Fruit fly (Drosophila melanogaster) whole organism, embryonic: ENCODE data around the gene Efhc1.1.

Source experiments
- Bdp1 ChIP-seq: fragments of 200-800 bp; sonication (Bioruptor generic); optimal IDR thresholded peaks from 3 replicates; lab custom pipeline; 2016; ENCODE audit warnings: missing biosample characterization, missing genetic modification characterization
- Bgb ChIP-seq: fragments of 200-800 bp; sonication (Bioruptor generic); IDR thresholded peaks from 2 replicates; pipeline ENCODE4 v1.3.6; 2022; ENCODE audit warnings: missing biosample characterization, missing genetic modification characterization; ENCODE audit not compliant: partially characterized antibody
- BtbVII ChIP-seq: fragments of 200-800 bp; sonication (Bioruptor generic); optimal IDR thresholded peaks from 3 replicates; lab custom pipeline; 2017; ENCODE audit warnings: missing biosample characterization, mild to moderate bottlenecking, missing genetic modification characterization
- CG10321 ChIP-seq: fragments of 200-800 bp; sonication (Bioruptor generic); IDR thresholded peaks from 2 replicates; pipeline ENCODE4 v1.3.6; 2022; ENCODE audit warnings: missing biosample characterization, missing genetic modification characterization
- CG10959 ChIP-seq: fragments of 200-800 bp; sonication (Bioruptor generic); IDR thresholded peaks from 2 replicates; pipeline ENCODE4 v1.3.6; 2022; ENCODE audit warnings: missing biosample characterization, missing genetic modification characterization
- CG11085 ChIP-seq: fragments of 200-800 bp; sonication (Bioruptor generic); IDR thresholded peaks from 2 replicates; pipeline ENCODE4 v1.3.6; 2022; ENCODE audit warnings: missing biosample characterization, missing genetic modification characterization
- CG1233 ChIP-seq: fragments of 200-800 bp; sonication (Bioruptor generic); optimal IDR thresholded peaks from 4 replicates; lab custom pipeline; 2018; ENCODE audit warnings: missing biosample characterization, mild to moderate bottlenecking, missing genetic modification characterization
- CG13296 ChIP-seq: fragments of 200-800 bp; sonication (Bioruptor generic); optimal IDR thresholded peaks from 3 replicates; lab custom pipeline; 2018; ENCODE audit warnings: missing biosample characterization, mild to moderate bottlenecking, missing genetic modification characterization
- CG1529 ChIP-seq: fragments of 200-800 bp; sonication (Bioruptor generic); optimal IDR thresholded peaks from 3 replicates; lab custom pipeline; 2018; ENCODE audit warnings: missing biosample characterization, missing genetic modification characterization
- CG17612 ChIP-seq: fragments of 200-800 bp; sonication (Bioruptor generic); IDR thresholded peaks from 2 replicates; pipeline ENCODE4 v1.3.6; 2022; ENCODE audit warnings: missing biosample characterization, missing genetic modification characterization
- CG1832 ChIP-seq: fragments of 200-800 bp; sonication (Bioruptor generic); optimal IDR thresholded peaks from 2 replicates; lab custom pipeline; 2017; ENCODE audit warnings: missing biosample characterization, mild to moderate bottlenecking, missing genetic modification characterization, inconsistent platforms
- CG18619 ChIP-seq: fragments of 200-800 bp; sonication (Bioruptor generic); optimal IDR thresholded peaks from 3 replicates; lab custom pipeline; 2017; ENCODE audit warnings: missing biosample characterization, mild to moderate bottlenecking, missing genetic modification characterization
- CG2116 ChIP-seq: fragments of 200-800 bp; sonication (Bioruptor generic); optimal IDR thresholded peaks from 3 replicates; lab custom pipeline; 2018; ENCODE audit warnings: missing biosample characterization, mild to moderate bottlenecking, missing genetic modification characterization
- CG30403 ChIP-seq: fragments of 200-800 bp; sonication (Bioruptor generic); optimal IDR thresholded peaks from 3 replicates; lab custom pipeline; 2016; ENCODE audit warnings: missing biosample characterization, missing genetic modification characterization
- CG31388 ChIP-seq: fragments of 200-800 bp; sonication (Bioruptor generic); optimal IDR thresholded peaks from 2 replicates; lab custom pipeline; 2016; ENCODE audit warnings: missing biosample characterization, missing genetic modification characterization
- CG4404 ChIP-seq: fragments of 200-800 bp; sonication (Bioruptor generic); IDR thresholded peaks from 2 replicates; pipeline ENCODE4 v1.3.6; 2022; ENCODE audit warnings: missing biosample characterization, missing genetic modification characterization
- CG4424 ChIP-seq: fragments of 200-800 bp; sonication (Bioruptor generic); optimal IDR thresholded peaks from 3 replicates; lab custom pipeline; 2016; ENCODE audit warnings: missing biosample characterization, missing genetic modification characterization
- CG7987 ChIP-seq: fragments of 200-800 bp; sonication (Bioruptor generic); optimal IDR thresholded peaks from 2 replicates; lab custom pipeline; 2018; ENCODE audit warnings: missing biosample characterization, mild to moderate bottlenecking, missing genetic modification characterization, moderate library complexity
- CG8089 ChIP-seq: fragments of 200-800 bp; sonication (Bioruptor generic); optimal IDR thresholded peaks from 3 replicates; lab custom pipeline; 2016; ENCODE audit warnings: missing biosample characterization, missing genetic modification characterization
- CG9817 ChIP-seq: fragments of 200-800 bp; sonication (Bioruptor generic); optimal IDR thresholded peaks from 2 replicates; lab custom pipeline; 2018; ENCODE audit warnings: missing biosample characterization, mild to moderate bottlenecking, missing genetic modification characterization, moderate library complexity
- D19B ChIP-seq: fragments of 200-800 bp; sonication (Bioruptor generic); optimal IDR thresholded peaks from 2 replicates; lab custom pipeline; 2017; ENCODE audit warnings: missing biosample characterization, mild to moderate bottlenecking, missing genetic modification characterization
- Dll ChIP-seq: fragments of 200-800 bp; sonication (Bioruptor generic); IDR thresholded peaks from 4 replicates; pipeline ENCODE4 v1.3.6; 2022; ENCODE audit warnings: missing biosample characterization, missing genetic modification characterization; ENCODE audit not compliant: partially characterized antibody
- H15 ChIP-seq: fragments of 200-800 bp; sonication (Bioruptor generic); IDR thresholded peaks from 3 replicates; pipeline ENCODE4 v1.3.6; 2022; ENCODE audit warnings: missing biosample characterization, missing genetic modification characterization
- Hey ChIP-seq: fragments of 200-800 bp; sonication (Bioruptor generic); optimal IDR thresholded peaks from 3 replicates; lab custom pipeline; 2018; ENCODE audit warnings: missing biosample characterization, mild to moderate bottlenecking, missing genetic modification characterization
- Hsf ChIP-seq: fragments of 200-800 bp; sonication (Bioruptor generic); optimal IDR thresholded peaks from 3 replicates; lab custom pipeline; 2016; ENCODE audit warnings: missing biosample characterization, missing genetic modification characterization
- Jarid2 ChIP-seq: fragments of 200-800 bp; sonication (Bioruptor generic); optimal IDR thresholded peaks from 3 replicates; lab custom pipeline; 2017; ENCODE audit warnings: mild to moderate bottlenecking, missing biosample characterization, missing genetic modification reagents, missing genetic modification characterization
- Neu2 ChIP-seq: fragments of 200-800 bp; sonication (Bioruptor generic); optimal IDR thresholded peaks from 3 replicates; lab custom pipeline; 2016; ENCODE audit warnings: missing biosample characterization, missing genetic modification characterization, borderline replicate concordance
- Ptx1 ChIP-seq: fragments of 200-800 bp; sonication (Bioruptor generic); IDR thresholded peaks from 2 replicates; pipeline ENCODE4 v1.3.6; 2022; ENCODE audit warnings: missing biosample characterization, missing genetic modification characterization
- Sin3A ChIP-seq: fragments of >200 bp; optimal IDR thresholded peaks from 2 replicates; lab custom pipeline; 2018
- ap ChIP-seq: fragments of 200-800 bp; sonication (Bioruptor generic); IDR thresholded peaks from 2 replicates; pipeline ENCODE4 v1.3.6; 2022; ENCODE audit warnings: missing biosample characterization, missing genetic modification characterization
- az2 ChIP-seq: fragments of 200-800 bp; sonication (Bioruptor generic); optimal IDR thresholded peaks from 3 replicates; lab custom pipeline; 2016; ENCODE audit warnings: missing biosample characterization, missing genetic modification characterization
- bbx ChIP-seq: fragments of 200-800 bp; sonication (Bioruptor generic); IDR thresholded peaks from 2 replicates; pipeline ENCODE4 v1.3.6; 2022; ENCODE audit warnings: missing biosample characterization, missing genetic modification characterization; ENCODE audit not compliant: partially characterized antibody
- btn ChIP-seq: fragments of 200-800 bp; sonication (Bioruptor generic); optimal IDR thresholded peaks from 2 replicates; lab custom pipeline; 2016; ENCODE audit warnings: missing biosample characterization, missing genetic modification characterization
- en ChIP-seq: fragments of 200-800 bp; sonication (Bioruptor generic); optimal IDR thresholded peaks from 2 replicates; lab custom pipeline; 2016; ENCODE audit warnings: missing biosample characterization, missing genetic modification characterization
- fd3F ChIP-seq: fragments of 200-800 bp; sonication (Bioruptor generic); optimal IDR thresholded peaks from 2 replicates; lab custom pipeline; 2018; ENCODE audit warnings: missing biosample characterization, mild to moderate bottlenecking, missing genetic modification characterization, moderate library complexity
- ftz-f1 ChIP-seq: fragments of 200-800 bp; sonication (Bioruptor generic); optimal IDR thresholded peaks from 2 replicates; lab custom pipeline; 2016; ENCODE audit warnings: missing biosample characterization, missing genetic modification characterization
- hth ChIP-seq: fragments of >200 bp; optimal IDR thresholded peaks from 2 replicates; lab custom pipeline; 2017; ENCODE audit warnings: inconsistent platforms
- kay ChIP-seq: fragments of 200-800 bp; sonication (Bioruptor generic); optimal IDR thresholded peaks from 2 replicates; lab custom pipeline; 2016; ENCODE audit warnings: missing biosample characterization, missing genetic modification characterization
- lmd ChIP-seq: fragments of 200-800 bp; sonication (Bioruptor generic); IDR thresholded peaks from 2 replicates; pipeline ENCODE4 v1.3.6; 2022; ENCODE audit warnings: missing biosample characterization, missing genetic modification characterization
- luna ChIP-seq: fragments of 200-800 bp; sonication (Bioruptor generic); optimal IDR thresholded peaks from 2 replicates; lab custom pipeline; 2016; ENCODE audit warnings: missing biosample characterization, missing genetic modification characterization
- maf-S ChIP-seq: fragments of 200-800 bp; sonication (Bioruptor generic); optimal IDR thresholded peaks from 2 replicates; lab custom pipeline; 2016; ENCODE audit warnings: missing biosample characterization, missing genetic modification characterization
- mld ChIP-seq: fragments of 200-800 bp; sonication (Bioruptor generic); IDR thresholded peaks from 3 replicates; pipeline ENCODE4 v1.3.6; 2022; ENCODE audit warnings: missing biosample characterization, missing genetic modification characterization; ENCODE audit not compliant: partially characterized antibody
- nerfin-2 ChIP-seq: fragments of 200-800 bp; sonication (Bioruptor generic); IDR thresholded peaks from 2 replicates; pipeline ENCODE4 v1.3.6; 2022; ENCODE audit warnings: missing biosample characterization, missing genetic modification characterization; ENCODE audit not compliant: partially characterized antibody
- oc ChIP-seq: fragments of 200-800 bp; sonication (Bioruptor generic); optimal IDR thresholded peaks from 2 replicates; lab custom pipeline; 2018; ENCODE audit warnings: missing biosample characterization, mild to moderate bottlenecking, missing genetic modification characterization, moderate library complexity
- phol ChIP-seq: fragments of 200-800 bp; sonication (Bioruptor generic); optimal IDR thresholded peaks from 3 replicates; lab custom pipeline; 2018; ENCODE audit warnings: missing biosample characterization, mild to moderate bottlenecking, missing genetic modification characterization, moderate library complexity
- sob ChIP-seq: fragments of 200-800 bp; sonication (Bioruptor generic); IDR thresholded peaks from 2 replicates; pipeline ENCODE4 v1.3.6; 2022; ENCODE audit warnings: missing biosample characterization, missing genetic modification characterization
- ssp ChIP-seq: fragments of 200-800 bp; sonication (Bioruptor generic); IDR thresholded peaks from 2 replicates; pipeline ENCODE4 v1.3.6; 2022; ENCODE audit warnings: missing biosample characterization, missing genetic modification characterization
- tio ChIP-seq: fragments of 200-800 bp; sonication (Bioruptor generic); optimal IDR thresholded peaks from 2 replicates; lab custom pipeline; 2017; ENCODE audit warnings: missing biosample characterization, missing genetic modification characterization, inconsistent platforms
- tll ChIP-seq, 2 experiments: fragments of 200-800 bp in 1 of 2; fragments of >200 bp in 1 of 2; sonication (Bioruptor generic) in 1 of 2; optimal IDR thresholded peaks; 2 replicates each; lab custom pipeline; 2017 to 2019; ENCODE audit warnings: missing biosample characterization in 2 of 2, missing genetic modification characterization in 2 of 2, mild to moderate bottlenecking in 1 of 2, moderate library complexity in 1 of 2
- trem ChIP-seq: fragments of 200-800 bp; optimal IDR thresholded peaks from 3 replicates; lab custom pipeline; 2019; ENCODE audit warnings: missing biosample characterization, mild to moderate bottlenecking, missing genetic modification characterization, moderate library complexity

Gene Efhc1.1

DNA sequence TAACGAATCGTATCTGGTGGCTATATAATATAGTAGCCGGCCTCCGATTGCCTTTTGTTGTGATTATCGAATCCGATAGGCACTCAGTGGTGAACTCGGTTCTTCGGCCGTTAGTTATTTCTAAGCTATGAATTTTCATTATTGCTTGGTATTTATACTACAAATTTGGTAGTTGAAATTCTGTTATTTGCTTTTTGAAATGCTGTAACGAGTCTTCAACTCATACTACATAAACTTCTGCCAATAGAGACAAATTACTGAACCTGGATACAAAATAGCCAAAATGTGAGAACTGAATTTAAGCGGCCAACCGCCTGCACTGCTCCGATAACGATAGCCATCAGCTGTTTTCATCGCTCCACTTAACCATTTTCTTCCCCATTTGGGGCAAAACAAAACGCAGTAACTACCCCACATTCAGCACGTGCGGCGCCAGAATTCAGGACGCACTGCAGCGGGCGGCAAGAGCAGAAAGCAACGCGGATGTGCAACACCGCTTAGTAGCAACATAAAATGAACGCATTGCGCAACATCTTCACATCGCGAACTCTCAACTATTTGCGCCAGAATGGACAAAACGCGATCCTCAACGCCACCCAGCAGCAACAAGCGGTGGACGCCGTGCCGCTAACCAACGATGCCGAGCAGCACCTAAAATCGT lies 44.5 kb downstream of the Efhc1.1 start, which contains the start of the genes CG11679 and CG8206 (continued):
- TF ChIP-seq fd3F = no peak
- no peak for TF ChIP-seq kay
- TF ChIP-seq luna (GFP tag; lab: Kevin White, UChicago) = no peak
- TF ChIP-seq CG1233 = no peak
- TF ChIP-seq CG31388 (GFP tag; lab: Kevin White, UChicago) = no peak
- TF ChIP-seq ap (GFP tag; lab: Robert Waterston, UW) = no peak
- TF ChIP-seq Hsf (GFP tag; lab: Kevin White, UChicago) = peak; percentile 2
- peak; percentile 82 for TF ChIP-seq CG2116 (GFP tag; lab: Kevin White, UChicago)
- peak; percentile 9 for TF ChIP-seq CG18619 (GFP tag; lab: Kevin White, UChicago)
- TF ChIP-seq bbx (GFP tag; lab: Robert Waterston, UW) = peak; percentile 32; the same call in 1 of the 2 replicates
- TF ChIP-seq ftz-f1 (GFP tag; lab: Kevin White, UChicago) = no peak
- no peak for TF ChIP-seq D19B
- TF ChIP-seq CG1832 (GFP tag; lab: Kevin White, UChicago) = no peak
- TF ChIP-seq BtbVII (GFP tag; lab: Kevin White, UChicago) = no peak
- TF ChIP-seq hth (lab: Kevin White, UChicago) = no peak
- no peak for TF ChIP-seq Hey (tag; lab: Kevin White, UChicago)
- peak; percentile 30; the same call in 1 of the 2 replicates for TF ChIP-seq ssp (GFP tag; lab: Robert Waterston, UW)
- TF ChIP-seq oc (tag; lab: Kevin White, UChicago) = no peak
- TF ChIP-seq maf-S (GFP tag; lab: Kevin White, UChicago) = no peak
- peak; percentile 40; the same call in 1 of the 2 replicates for TF ChIP-seq Ptx1 (GFP tag; lab: Robert Waterston, UW)
- no peak for TF ChIP-seq Neu2 (GFP tag; lab: Kevin White, UChicago)
- no peak for TF ChIP-seq CG11085 (GFP tag; lab: Robert Waterston, UW)
- TF ChIP-seq CG17612 (GFP tag; lab: Robert Waterston, UW) = no peak
- peak; percentile 34; the same call in 1 of the 2 replicates for TF ChIP-seq Bgb
- peak; percentile 31 for TF ChIP-seq CG13296 (GFP tag; lab: Kevin White, UChicago)
- TF ChIP-seq phol = peak; percentile 55
- TF ChIP-seq CG10321 = no peak
- TF ChIP-seq CG10959 (GFP tag; lab: Robert Waterston, UW) = no peak
- TF ChIP-seq lmd = peak; percentile 33; the same call in 1 of the 2 replicates
- no peak for TF ChIP-seq btn (GFP tag; lab: Kevin White, UChicago)
- TF ChIP-seq Sin3A (lab: Kevin White, UChicago) = peak; percentile 60
- peak; percentile 24; the same call in 1 of the 2 replicates for TF ChIP-seq sob (GFP tag; lab: Robert Waterston, UW)
- no peak for TF ChIP-seq az2
- TF ChIP-seq Jarid2 = no peak
- TF ChIP-seq CG30403 (GFP tag; lab: Kevin White, UChicago) = peak; percentile 53
- TF ChIP-seq CG4424 (GFP tag; lab: Kevin White, UChicago) = no peak
- TF ChIP-seq CG1529 (GFP tag; lab: Kevin White, UChicago) = no peak
- TF ChIP-seq CG9817 = peak; percentile 55
- no peak for TF ChIP-seq CG8089 (GFP tag; lab: Kevin White, UChicago)
- TF ChIP-seq nerfin-2 (GFP tag; lab: Robert Waterston, UW) = no peak
- TF ChIP-seq tio (GFP tag; lab: Kevin White, UChicago) = no peak
- TF ChIP-seq trem (tag; lab: Kevin White, UChicago) = peak; percentile 49
- TF ChIP-seq tll (GFP tag; optimal IDR thresholded peaks at IDR 0.05; lab: Kevin White, UChicago) = peak in 1 of 2 experiments; percentile 36
- TF ChIP-seq Dll (GFP tag; lab: Robert Waterston, UW) = peak; percentile 66
- no peak for TF ChIP-seq H15 (GFP tag; lab: Robert Waterston, UW)
- TF ChIP-seq CG7987 (GFP tag; lab: Kevin White, UChicago) = no peak
- TF ChIP-seq Bdp1 (GFP tag; lab: Kevin White, UChicago) = no peak
- no peak for TF ChIP-seq en (GFP tag; lab: Kevin White, UChicago)
- no peak for TF ChIP-seq mld (GFP tag; lab: Robert Waterston, UW)
- TF ChIP-seq CG4404 (GFP tag; lab: Robert Waterston, UW) = peak; percentile 27; the same call in 1 of the 2 replicates
